Fruit fly (Drosophila melanogaster) whole organism, adult: ENCODE measurements around the gene CG11369.
A peak's percentile ranks its signal among the peaks of the same experiment; 100 is the strongest.

ENCODE experiments used
- CG11617 ChIP-seq: fragments of 200-800 bp; sonication (Bioruptor generic); optimal IDR thresholded peaks from 2 replicates; lab custom pipeline; 2017; ENCODE audit warnings: mild to moderate bottlenecking, missing biosample characterization, missing genetic modification reagents, missing genetic modification characterization
- CG12768 ChIP-seq: fragments of 200-800 bp; sonication (Bioruptor generic); optimal IDR thresholded peaks from 2 replicates; lab custom pipeline; 2017; ENCODE audit warnings: missing biosample characterization, missing genetic modification characterization, mild to moderate bottlenecking, moderate library complexity, missing genetic modification reagents
- CG14711 ChIP-seq: fragments of 200-800 bp; sonication (Bioruptor generic); optimal IDR thresholded peaks from 2 replicates; lab custom pipeline; 2018; ENCODE audit warnings: missing biosample characterization, mild to moderate bottlenecking, missing genetic modification characterization, moderate library complexity
- CG1620 ChIP-seq: fragments of 200-800 bp; sonication (Bioruptor generic); optimal IDR thresholded peaks from 2 replicates; lab custom pipeline; 2016; ENCODE audit warnings: missing biosample characterization, missing genetic modification characterization
- CG33017 ChIP-seq: fragments of 200-800 bp; sonication (Bioruptor generic); optimal IDR thresholded peaks from 2 replicates; lab custom pipeline; 2018; ENCODE audit warnings: missing biosample characterization, mild to moderate bottlenecking, missing genetic modification characterization, moderate library complexity
- Clk ChIP-seq: fragments of 200-800 bp; sonication (Bioruptor generic); optimal IDR thresholded peaks from 2 replicates; lab custom pipeline; 2017; ENCODE audit warnings: missing biosample characterization, missing genetic modification characterization
- Crg-1 ChIP-seq: fragments of 200-800 bp; sonication (Bioruptor generic); optimal IDR thresholded peaks from 2 replicates; lab custom pipeline; 2016; ENCODE audit warnings: missing biosample characterization, missing genetic modification characterization
- Mnt ChIP-seq: fragments of 200-800 bp; sonication (Bioruptor generic); optimal IDR thresholded peaks from 2 replicates; lab custom pipeline; 2016; ENCODE audit warnings: missing biosample characterization, mild to moderate bottlenecking, missing genetic modification characterization
- bab1 ChIP-seq: fragments of 200-800 bp; sonication (Bioruptor generic); optimal IDR thresholded peaks from 3 replicates; lab custom pipeline; 2019; ENCODE audit warnings: missing biosample characterization, mild to moderate bottlenecking, missing genetic modification characterization, moderate library complexity
- cnc ChIP-seq, 2 experiments: fragments of >200 bp; optimal IDR thresholded peaks; 2 replicates each; lab custom pipeline; 2017
- kay ChIP-seq: fragments of 200-800 bp; sonication (Bioruptor generic); peaks from one replicate; lab custom pipeline; 2016; ENCODE audit warnings: missing biosample characterization, missing genetic modification characterization, borderline replicate concordance
- ovo ChIP-seq: fragments of 200-800 bp; sonication (Bioruptor generic); optimal IDR thresholded peaks from 2 replicates; lab custom pipeline; 2016; ENCODE audit warnings: missing biosample characterization, missing genetic modification characterization
- tj ChIP-seq: fragments of 200-800 bp; sonication (Bioruptor generic); optimal IDR thresholded peaks from 3 replicates; lab custom pipeline; 2017; ENCODE audit warnings: missing biosample characterization, mild to moderate bottlenecking, missing genetic modification characterization, moderate library complexity
- toe ChIP-seq: fragments of 200-800 bp; sonication (Bioruptor generic); optimal IDR thresholded peaks from 2 replicates; lab custom pipeline; 2016; ENCODE audit warnings: missing biosample characterization, missing genetic modification characterization

- TF ChIP-seq CG12768 (GFP tag; lab: Kevin White, UChicago) = no peak
- TF ChIP-seq Crg-1 (GFP tag; lab: Kevin White, UChicago) = no peak
- TF ChIP-seq Clk (GFP tag; lab: Kevin White, UChicago) = no peak
- TF ChIP-seq CG1620 = no peak
- peak; percentile 17 for TF ChIP-seq tj (GFP tag; lab: Kevin White, UChicago)
- no peak for TF ChIP-seq ovo (GFP tag; lab: Kevin White, UChicago)
- no peak for TF ChIP-seq cnc (optimal IDR thresholded peaks at IDR 0.05; lab: Kevin White, UChicago)
- TF ChIP-seq Mnt (GFP tag; lab: Kevin White, UChicago) = no peak
- TF ChIP-seq toe = no peak
- TF ChIP-seq CG33017 = no peak
- no peak for TF ChIP-seq bab1 (GFP tag; lab: Kevin White, UChicago)
- TF ChIP-seq kay = peak; percentile 13
- TF ChIP-seq CG14711 (tag; lab: Kevin White, UChicago) = peak; percentile 53
- TF ChIP-seq CG11617 (GFP tag; lab: Kevin White, UChicago) = no peak
Measured at dm6 chrX:7607991-7608605, 34.0 kb downstream of the CG11369 start, which contains the start of gene ct.
